Worm (Caenorhabditis elegans): ENCODE data around the gene R08E3.1.

DNA sequence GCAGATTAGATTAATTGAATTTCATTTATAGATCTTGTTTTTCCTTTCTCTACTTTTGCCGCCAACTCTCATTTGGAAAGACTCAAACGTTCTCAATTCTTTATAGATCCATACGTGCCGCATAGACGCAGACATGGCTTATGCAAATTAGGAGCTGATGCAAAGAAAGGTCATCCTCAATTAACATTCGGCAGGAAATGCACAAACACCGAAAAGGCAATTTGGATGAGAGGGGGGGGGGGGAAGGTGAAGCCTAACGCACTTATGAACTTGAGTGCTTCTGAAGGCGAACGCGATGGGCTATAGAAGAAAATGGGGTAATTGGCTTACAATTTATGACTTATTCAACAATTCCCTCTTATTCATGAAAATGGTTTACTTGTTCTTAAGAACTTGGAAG is 47.2 kb downstream of the R08E3.1 start:
- TF ChIP-seq him-1 (tag; optimal IDR thresholded peaks at IDR 0.05) = no peak
- TF ChIP-seq dao-5 (tag; optimal IDR thresholded peaks at IDR 0.05) = no peak

All from whole organism, L4/young adult.